Fruit fly (Drosophila melanogaster) whole organism, larva: ENCODE data around the gene CG5910.
A peak's percentile ranks its signal among the peaks of the same experiment; 100 is the strongest.

Experiments
- noc ChIP-seq: fragments of 200-800 bp; sonication (Bioruptor generic); optimal IDR thresholded peaks from 3 replicates; lab custom pipeline; 2019; ENCODE audit warnings: missing biosample characterization, mild to moderate bottlenecking, missing genetic modification characterization, moderate library complexity

Gene CG5910

DNA sequence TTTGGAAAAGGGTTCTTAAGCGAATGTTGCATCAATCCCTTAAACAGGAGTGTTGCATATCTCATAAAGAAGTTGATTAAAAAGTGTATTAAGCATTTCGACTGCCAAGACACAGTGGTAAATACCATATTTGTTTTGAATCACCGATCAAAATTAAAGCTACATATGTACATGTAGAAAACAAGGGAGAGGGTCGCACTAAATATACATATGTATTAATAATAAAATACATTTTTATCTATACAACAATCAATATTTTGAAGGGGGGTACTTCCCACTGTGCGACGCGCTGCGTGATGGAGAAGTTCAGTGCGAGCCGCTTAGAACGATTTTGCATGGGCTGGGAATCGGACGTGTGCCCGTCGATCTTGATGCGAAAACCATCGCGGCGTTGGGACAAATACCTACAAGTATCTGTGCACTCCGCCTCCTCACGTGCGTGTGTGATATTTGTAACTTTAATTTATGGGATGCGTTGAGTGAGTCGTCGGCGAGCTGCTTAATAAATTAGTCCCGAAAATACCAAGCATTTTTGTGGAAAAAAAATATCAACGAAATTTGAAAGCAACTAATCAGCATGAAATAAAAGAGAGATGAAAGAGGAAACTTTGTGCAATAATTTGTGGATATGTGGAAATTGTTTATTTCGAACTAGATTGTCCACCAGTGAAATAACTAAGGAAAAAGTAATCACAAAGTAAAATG, 2.7 kb downstream of the CG5910 start:
- peak; percentile 83 for TF ChIP-seq noc (tag; lab: Kevin White, UChicago)

DNA sequence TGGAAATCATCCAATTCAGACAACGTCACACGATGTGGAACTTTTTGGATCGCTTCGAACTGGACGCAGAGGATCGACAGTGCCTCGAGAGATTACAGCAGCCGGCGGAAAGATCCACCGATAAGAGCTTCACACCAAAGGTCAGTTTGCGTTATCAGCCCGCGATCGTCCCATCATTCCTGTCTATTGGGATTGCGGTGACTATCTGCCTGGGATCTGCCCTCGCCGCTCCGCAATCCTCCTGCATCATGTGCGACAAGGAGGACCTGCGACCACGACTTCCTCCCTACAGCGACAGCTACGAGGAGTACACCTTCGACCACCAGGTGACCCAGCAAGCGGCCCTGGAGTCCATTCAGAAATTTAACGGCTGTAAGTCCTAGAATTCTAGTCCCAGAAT, 3.8 kb downstream of the CG5910 start:
- TF ChIP-seq noc (tag; lab: Kevin White, UChicago): no peak

DNA sequence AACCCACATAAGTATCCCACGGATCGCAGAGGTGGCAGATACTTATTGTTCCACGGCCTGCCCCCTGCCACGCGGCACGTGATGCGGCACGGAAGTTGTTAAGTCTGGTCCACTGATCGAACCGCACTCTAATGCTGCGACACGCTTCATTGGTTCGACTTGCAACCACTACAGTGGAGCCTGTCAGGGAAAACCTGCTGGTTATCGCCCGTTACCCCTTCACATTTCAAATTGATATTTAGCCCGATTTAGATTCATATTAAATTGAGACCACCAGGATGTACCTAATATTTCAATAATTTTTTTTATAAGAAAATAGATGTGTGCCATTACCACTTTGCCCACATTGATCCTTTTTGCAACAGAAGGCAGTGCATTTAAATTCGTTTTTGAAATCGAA, 5.1 kb downstream of the CG5910 start:
- no peak for TF ChIP-seq noc (tag; lab: Kevin White, UChicago)

DNA sequence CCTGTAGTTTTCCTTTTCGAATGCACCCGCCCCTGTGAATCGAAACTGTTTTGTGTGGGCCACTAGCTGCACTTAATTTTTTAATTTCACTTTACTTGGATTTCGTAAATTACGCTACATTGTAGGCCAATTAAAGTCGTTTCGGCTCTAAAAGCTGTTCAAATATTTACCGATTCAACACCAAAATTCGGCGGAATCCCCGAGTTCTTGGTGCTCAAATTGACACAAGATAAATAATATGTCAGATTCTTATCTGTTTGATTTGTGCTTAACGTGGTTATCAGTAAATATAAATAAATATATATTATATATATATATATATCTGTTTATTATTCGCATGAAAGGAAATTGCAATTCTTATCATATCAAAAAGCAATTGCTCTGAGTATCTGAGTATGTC, 5.7 kb downstream of the CG5910 start:
- TF ChIP-seq noc (tag; lab: Kevin White, UChicago): peak; percentile 25

DNA sequence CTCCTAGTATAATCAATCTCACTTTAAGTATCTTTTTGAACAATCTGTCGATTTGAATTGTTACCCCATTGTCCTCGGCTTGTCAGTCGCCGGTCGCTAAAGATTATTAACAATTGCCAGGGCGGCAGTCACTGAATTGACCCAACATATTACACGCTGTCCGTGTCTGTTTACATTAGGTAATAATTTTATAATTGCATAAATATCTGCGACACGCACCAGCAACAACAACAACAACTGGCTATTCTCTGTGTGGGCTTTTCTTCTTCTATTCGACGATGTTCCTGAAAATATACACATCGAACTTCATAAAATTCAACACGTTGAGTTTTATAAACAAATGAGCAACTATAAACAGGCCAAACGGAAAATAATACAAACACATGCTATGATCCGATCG, 6.6 kb downstream of the CG5910 start:
- TF ChIP-seq noc (tag; lab: Kevin White, UChicago): no peak

DNA sequence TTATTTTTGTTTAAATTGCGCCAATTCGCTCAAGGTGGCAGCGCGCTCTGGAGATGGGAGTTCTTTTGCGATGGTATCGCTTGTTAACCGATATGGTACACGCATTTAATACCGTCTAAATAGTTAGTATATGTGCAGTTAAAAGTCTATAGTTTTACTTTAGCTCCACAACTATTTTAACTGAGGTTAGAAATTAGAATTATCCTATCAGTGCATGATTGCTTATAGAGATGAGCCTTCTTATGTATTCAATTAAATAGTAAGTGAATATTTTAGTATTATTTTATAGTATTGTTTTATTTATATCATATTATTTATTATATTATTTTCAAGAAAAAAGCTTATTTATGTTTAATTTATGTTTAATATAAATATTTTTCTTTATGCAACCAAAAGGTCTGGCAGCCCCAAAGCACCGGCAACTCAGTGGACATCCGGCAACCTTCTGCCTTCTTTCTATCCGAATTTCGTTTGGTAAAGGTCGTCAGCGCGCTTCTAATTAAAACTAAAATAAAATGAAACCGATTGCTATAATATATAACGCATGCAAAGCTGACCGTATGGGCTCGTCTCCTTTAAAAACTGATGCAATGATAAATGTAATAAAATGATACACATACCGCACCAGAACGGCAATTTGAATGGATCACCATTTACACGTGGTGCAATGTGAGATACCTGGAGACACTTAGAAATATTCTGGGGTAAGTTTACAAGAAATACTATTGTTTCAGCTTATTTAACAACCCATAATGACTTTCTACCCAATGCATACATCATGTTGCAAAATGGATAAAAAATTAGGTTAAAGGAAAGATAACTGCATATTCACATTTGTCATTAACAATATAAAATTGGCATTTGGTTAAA, 10.8 kb downstream of the CG5910 start, which contains the start of gene CG5199:
Gene CG5199 (minus strand): TSS at position 52 of the 870 bp plus-strand sequence.
- peak; percentile 64 for TF ChIP-seq noc (tag; lab: Kevin White, UChicago)

DNA sequence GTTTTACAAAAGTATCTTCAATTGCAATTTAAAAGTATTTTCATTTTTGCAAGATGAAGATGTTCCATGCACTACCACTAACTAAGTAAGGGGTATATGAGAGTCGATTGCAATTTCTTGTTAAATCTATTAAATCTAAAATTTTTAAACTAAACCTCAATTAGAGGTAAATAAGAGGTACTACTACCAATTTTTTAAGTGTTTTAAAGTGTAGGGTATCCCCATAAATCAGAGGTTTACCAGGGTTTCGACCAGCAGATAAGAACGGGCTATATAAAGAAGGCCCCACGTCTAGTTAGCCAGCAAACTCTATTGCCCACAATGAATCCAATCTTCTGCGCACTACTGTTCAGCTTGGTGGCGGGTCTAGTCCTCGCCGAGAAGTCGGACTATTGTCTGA, 18.2 kb downstream of the CG5910 start, which contains the start of gene mag:
Gene mag (plus strand): TSS at position 301 of the 400 bp plus-strand sequence.
- no peak for TF ChIP-seq noc (tag; lab: Kevin White, UChicago)

DNA sequence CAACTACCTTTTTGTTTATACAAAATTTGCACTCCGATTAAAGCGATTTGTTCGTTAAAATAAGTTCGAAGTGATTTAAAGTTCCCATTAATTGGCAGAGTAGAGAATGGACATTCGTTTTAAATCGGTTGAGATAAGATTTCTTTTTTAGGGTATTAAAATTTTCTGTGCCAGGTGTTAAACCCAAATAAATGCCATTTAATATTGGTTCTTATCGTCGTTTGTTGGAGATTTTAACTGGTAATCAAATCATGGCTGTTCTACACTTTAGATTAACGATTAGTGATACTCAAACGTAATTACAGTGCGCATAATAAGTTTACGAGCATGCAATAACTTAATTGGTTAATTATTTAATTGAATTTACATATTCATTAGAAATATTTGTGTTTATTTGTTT, 20.2 kb downstream of the CG5910 start:
- TF ChIP-seq noc (tag; lab: Kevin White, UChicago): peak; percentile 34

DNA sequence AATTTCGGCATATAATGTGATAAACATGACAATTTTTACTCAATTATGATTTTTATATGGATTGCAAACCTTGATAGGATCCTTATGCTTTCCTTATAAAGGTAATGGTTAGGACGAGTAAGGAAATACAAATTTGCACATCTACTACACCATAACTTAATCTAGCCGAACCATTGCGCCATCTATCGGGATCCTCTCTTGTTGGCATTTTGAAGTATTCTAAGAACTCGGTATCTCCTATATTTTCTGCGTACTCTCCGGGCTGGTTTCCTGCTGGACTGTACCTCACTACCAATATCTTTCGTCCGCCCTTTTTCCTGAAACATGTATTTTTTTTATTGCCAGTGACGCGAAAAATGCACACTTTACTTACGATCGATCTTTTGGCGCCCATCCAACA, 22.5 kb downstream of the CG5910 start, which contains the start of gene atk:
Gene atk (minus strand): TSS at position 186 of the 400 bp plus-strand sequence.
- TF ChIP-seq noc (tag; lab: Kevin White, UChicago): no peak

DNA sequence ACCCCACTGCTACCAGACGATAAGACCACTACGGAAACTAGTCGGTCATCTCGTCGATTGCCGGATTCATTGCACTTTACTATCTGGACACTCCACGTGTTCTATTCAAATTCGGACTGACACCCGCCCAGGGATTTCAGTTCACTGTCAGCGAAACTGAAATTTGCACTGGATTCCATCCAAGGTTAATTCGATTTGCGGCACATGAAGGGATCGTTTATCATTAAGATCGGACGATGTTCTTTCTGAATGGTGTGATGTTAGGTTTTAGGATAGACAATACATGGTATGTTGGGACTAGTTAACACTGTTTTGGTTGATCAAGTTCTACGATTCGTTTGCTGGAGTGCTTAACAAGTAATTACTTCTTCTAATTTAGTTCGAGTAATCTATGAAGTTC, 23.7 kb downstream of the CG5910 start, which contains the start of gene CG42764:
Gene CG42764 (minus strand): TSS at position 101 of the 400 bp plus-strand sequence.
- no peak for TF ChIP-seq noc (tag; lab: Kevin White, UChicago)

DNA sequence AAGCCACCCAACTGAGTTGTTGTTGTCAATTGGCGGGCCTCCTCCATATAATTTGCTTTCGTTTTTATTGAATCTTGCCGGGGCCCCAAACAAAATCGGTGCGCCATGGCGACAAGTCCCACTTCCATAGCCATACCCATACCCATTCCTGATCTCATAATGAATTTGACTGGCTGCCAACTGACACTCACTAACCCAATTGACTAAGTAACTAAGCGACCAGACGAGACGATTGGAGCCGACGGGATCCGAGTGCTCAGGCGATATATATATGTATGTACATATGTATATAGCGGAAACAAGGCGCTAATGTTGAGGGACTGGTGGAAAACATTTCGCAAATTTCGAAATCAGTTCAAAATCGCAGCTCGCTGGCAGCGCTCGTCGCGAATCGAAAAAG, 24.4 kb downstream of the CG5910 start, which contains the start of gene Tdh:
Gene Tdh (plus strand): TSS at position 346 of the 400 bp plus-strand sequence.
- no peak for TF ChIP-seq noc (tag; lab: Kevin White, UChicago)

DNA sequence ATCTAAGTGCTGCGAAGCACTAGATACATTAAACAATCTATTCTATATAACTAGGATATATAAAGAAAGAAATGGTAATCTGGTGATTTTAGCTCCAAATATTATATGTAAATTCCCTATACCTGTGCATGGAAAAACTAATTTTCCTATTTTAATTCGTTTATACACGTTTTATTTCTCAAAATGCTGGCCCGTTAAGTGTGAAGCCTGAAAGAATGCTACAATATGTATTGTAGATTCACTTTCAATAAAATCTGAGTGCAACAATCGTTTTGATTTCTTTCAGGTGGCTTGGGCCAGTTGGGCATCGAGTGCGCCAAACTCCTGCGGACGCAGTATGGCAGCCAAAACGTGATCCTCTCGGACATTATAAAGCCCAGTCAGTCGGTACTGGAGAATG, 25.2 kb downstream of the CG5910 start:
- no peak for TF ChIP-seq noc (tag; lab: Kevin White, UChicago)

DNA sequence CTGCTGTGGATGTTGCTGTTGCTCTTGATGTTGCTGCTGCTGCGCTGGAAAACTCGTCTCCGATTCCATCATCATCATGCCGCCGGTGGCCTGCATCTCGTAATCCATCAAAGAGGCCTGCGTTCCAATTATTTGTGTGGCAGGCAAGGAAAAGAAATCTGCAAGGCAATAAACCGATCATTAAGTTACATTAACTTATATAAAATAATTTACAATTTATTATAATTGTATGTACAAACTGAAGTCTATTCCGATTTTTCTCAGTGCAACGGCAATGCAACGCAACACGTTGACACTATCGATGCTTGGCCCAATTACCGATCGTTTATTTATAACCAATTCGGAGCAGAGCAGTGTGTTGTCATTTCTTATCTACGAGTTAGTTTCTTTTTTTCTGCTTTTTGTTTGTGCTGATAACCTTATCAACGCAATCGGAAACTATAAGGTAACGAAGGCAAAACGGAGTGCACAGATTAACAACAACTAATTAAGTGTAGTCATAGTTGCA, 28.8 kb downstream of the CG5910 start:
- TF ChIP-seq noc (tag; lab: Kevin White, UChicago): no peak

DNA sequence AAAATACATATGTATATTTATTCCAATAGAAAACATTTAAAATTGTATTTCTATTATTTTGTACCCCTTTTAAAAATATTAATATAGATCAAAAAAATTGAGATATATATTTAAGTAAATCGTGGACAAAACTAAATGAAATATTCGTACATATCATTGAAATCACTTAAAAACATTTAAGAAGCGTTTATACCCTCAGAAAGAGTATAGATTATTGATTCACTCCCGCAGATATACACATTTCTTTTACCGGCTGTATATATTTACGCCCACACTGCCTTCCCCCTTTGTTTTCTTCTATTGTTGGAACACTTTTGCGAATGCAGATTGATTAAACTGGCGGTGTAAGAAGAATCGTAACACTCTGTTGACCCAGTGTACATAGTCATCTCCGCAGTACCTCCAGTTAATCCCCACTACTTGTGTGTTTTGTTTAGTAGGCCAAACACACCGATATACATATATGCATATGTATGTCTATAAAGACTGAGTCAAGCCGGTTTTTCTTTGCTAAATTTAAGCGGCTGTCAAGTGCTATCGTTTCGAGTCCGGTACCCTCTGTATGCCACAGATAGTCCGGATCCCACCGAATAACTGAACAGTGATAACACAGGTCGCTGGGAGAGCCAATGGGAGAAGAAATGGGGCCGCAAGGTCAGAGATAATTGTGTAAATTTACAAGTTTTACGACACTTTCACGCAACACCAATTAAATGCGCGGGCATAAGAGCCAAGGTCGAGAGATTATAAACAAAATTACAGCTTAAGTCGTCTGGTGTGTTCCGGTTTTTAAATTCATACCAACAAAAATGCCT, 29.5 kb downstream of the CG5910 start:
- TF ChIP-seq noc (tag; lab: Kevin White, UChicago): peak; percentile 75

DNA sequence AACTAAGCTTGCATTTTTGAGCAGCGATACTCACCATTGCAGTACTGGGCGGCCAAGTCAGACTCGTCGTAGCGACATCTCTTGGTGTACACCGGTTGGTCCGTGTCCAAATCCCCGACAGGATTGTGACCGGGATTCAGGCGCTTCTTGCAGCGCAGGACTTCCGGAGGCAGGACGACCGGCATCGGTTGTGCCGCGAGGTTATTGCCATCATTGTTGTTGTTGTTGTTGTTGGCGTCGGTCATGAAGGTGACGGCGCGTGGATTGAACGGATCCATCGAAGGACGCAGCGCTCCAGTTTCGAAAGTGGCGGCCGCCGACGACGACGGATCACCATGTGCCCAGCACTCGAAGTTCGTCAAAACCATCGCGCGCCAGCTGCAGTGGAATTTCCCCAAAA, 30.4 kb downstream of the CG5910 start:
- TF ChIP-seq noc (tag; lab: Kevin White, UChicago): no peak
